Worm (Caenorhabditis elegans): Measurements from ENCODE around the gene nspd-3.
A peak's percentile ranks its signal among the peaks of the same experiment; 100 is the strongest.
"Not testable (repeated sequence)": the region's sequence is repeated elsewhere in the genome, so short reads cannot be mapped to it uniquely, and the experiment has no call there.

Gene nspd-3

ce11 chrIV:5162941-5163340 lies at the start of gene nspd-3, which contains the start of gene C24D10.2:
Gene nspd-3, minus strand, starts transcription at chrIV:5163041.
Gene C24D10.2, plus strand, starts transcription at chrIV:5163339.
- TF ChIP-seq pax-1, ceh-24, ceh-18 (tag; optimal IDR thresholded peaks at IDR 0.05): not testable (repeated sequence)

ce11 chrIV:5210606-5211005 lies 47.8 kb upstream of the nspd-3 start:
- TF ChIP-seq C08G9.2 (tag; optimal IDR thresholded peaks at IDR 0.05) (no peak), ztf-16 (tag; optimal IDR thresholded peaks at IDR 0.05) (no peak), pros-1 (tag; optimal IDR thresholded peaks at IDR 0.05) (no peak), odd-2 (tag; optimal IDR thresholded peaks at IDR 0.05) (no peak), fax-1 (tag; optimal IDR thresholded peaks at IDR 0.05) (no peak)

- TF ChIP-seq pros-1 (tag; optimal IDR thresholded peaks at IDR 0.05) (no peak), ceh-18 (tag; optimal IDR thresholded peaks at IDR 0.05) (peak; percentile 59), ceh-6 (GFP tag; optimal IDR thresholded peaks at IDR 0.05) (no peak), T23F11.4 (GFP tag; optimal IDR thresholded peaks at IDR 0.05) (no peak), sox-4 (tag; optimal IDR thresholded peaks at IDR 0.05) (no peak), dmd-4 (tag; optimal IDR thresholded peaks at IDR 0.05; ENCODE audit: borderline replicate concordance) (no peak), ceh-34 (tag; optimal IDR thresholded peaks at IDR 0.05) (peak; percentile 63), pha-4 (tag; optimal IDR thresholded peaks at IDR 0.05) (no peak), F13H6.1 (tag; optimal IDR thresholded peaks at IDR 0.05) (no peak), ceh-19 (GFP tag; optimal IDR thresholded peaks at IDR 0.05) (no peak), unc-42 (tag; optimal IDR thresholded peaks at IDR 0.05) (peak; percentile 73), ztf-16 (tag; optimal IDR thresholded peaks at IDR 0.05) (peak; percentile 12), ceh-31 (tag; optimal IDR thresholded peaks at IDR 0.05) (peak; percentile 54), ceh-48 (tag; optimal IDR thresholded peaks at IDR 0.05) (peak; percentile 32), ets-4 (tag; optimal IDR thresholded peaks at IDR 0.05) (no peak), che-1 (tag; optimal IDR thresholded peaks at IDR 0.05) (peak; percentile 30), ceh-45 (GFP tag; IDR thresholded peaks at IDR 0.05) (no peak), pqm-1 (tag; optimal IDR thresholded peaks at IDR 0.05) (no peak), ama-1 (optimal IDR thresholded peaks at IDR 0.05) (no peak), sox-2 (GFP tag; IDR thresholded peaks at IDR 0.05) (no peak), unc-3 (GFP tag; conservative IDR thresholded peaks at IDR 0.05) (0 out of 2 replicates have a peak, but pooled peaks have one; percentile 35), unc-3 (tag; optimal IDR thresholded peaks at IDR 0.05) (no peak), ttx-3 (tag; optimal IDR thresholded peaks at IDR 0.05) (no peak), pha-2 (tag; optimal IDR thresholded peaks at IDR 0.05) (no peak), lin-11 (tag; optimal IDR thresholded peaks at IDR 0.05) (no peak), tbx-2 (tag; optimal IDR thresholded peaks at IDR 0.05) (peak; percentile 71), ceh-14 (tag; optimal IDR thresholded peaks at IDR 0.05) (peak; percentile 6), madf-2 (tag; optimal IDR thresholded peaks at IDR 0.05) (peak; percentile 17), elt-4 (tag; optimal IDR thresholded peaks at IDR 0.05) (no peak), nhr-11 (tag; optimal IDR thresholded peaks at IDR 0.05) (no peak), fax-1 (tag; optimal IDR thresholded peaks at IDR 0.05) (no peak), unc-55 (GFP tag; optimal IDR thresholded peaks at IDR 0.05) (peak; percentile 55), elt-2 (tag; optimal IDR thresholded peaks at IDR 0.05) (peak; percentile 33), K09A11.1 (tag; optimal IDR thresholded peaks at IDR 0.05; ENCODE audit: insufficient read depth) (no peak), nfya-1 (tag; optimal IDR thresholded peaks at IDR 0.05) (peak; percentile 54)
Observed at ce11 chrIV:5209390-5209789, 46.5 kb upstream of the nspd-3 start, which contains the start of the genes Y59E9AL.36 and nbet-1. Gene Y59E9AL.36, minus strand, starts transcription at chrIV:5209481. Gene nbet-1, plus strand, starts transcription at chrIV:5209501.
